Fruit fly (Drosophila melanogaster) whole organism, adult: Measurements from ENCODE around the gene Septin2.
A peak's percentile ranks its signal among the peaks of the same experiment; 100 is the strongest.

ENCODE experiments used
- CG11617 ChIP-seq: fragments of 200-800 bp; sonication (Bioruptor generic); optimal IDR thresholded peaks from 2 replicates; lab custom pipeline; 2017; ENCODE audit warnings: mild to moderate bottlenecking, missing biosample characterization, missing genetic modification reagents, missing genetic modification characterization
- CG12768 ChIP-seq: fragments of 200-800 bp; sonication (Bioruptor generic); optimal IDR thresholded peaks from 2 replicates; lab custom pipeline; 2017; ENCODE audit warnings: missing biosample characterization, missing genetic modification characterization, mild to moderate bottlenecking, moderate library complexity, missing genetic modification reagents
- CG14711 ChIP-seq: fragments of 200-800 bp; sonication (Bioruptor generic); optimal IDR thresholded peaks from 2 replicates; lab custom pipeline; 2018; ENCODE audit warnings: missing biosample characterization, mild to moderate bottlenecking, missing genetic modification characterization, moderate library complexity
- CG1620 ChIP-seq: fragments of 200-800 bp; sonication (Bioruptor generic); optimal IDR thresholded peaks from 2 replicates; lab custom pipeline; 2016; ENCODE audit warnings: missing biosample characterization, missing genetic modification characterization
- CG33017 ChIP-seq: fragments of 200-800 bp; sonication (Bioruptor generic); optimal IDR thresholded peaks from 2 replicates; lab custom pipeline; 2018; ENCODE audit warnings: missing biosample characterization, mild to moderate bottlenecking, missing genetic modification characterization, moderate library complexity
- CG5204 ChIP-seq: fragments of 200-800 bp; sonication (Bioruptor generic); optimal IDR thresholded peaks from 2 replicates; lab custom pipeline; 2016; ENCODE audit warnings: missing biosample characterization, missing genetic modification characterization
- CG7045 ChIP-seq: fragments of 200-800 bp; sonication (Bioruptor generic); optimal IDR thresholded peaks from 2 replicates; lab custom pipeline; 2017; ENCODE audit warnings: missing biosample characterization, mild to moderate bottlenecking, missing genetic modification characterization
- CG7101 ChIP-seq: fragments of 200-800 bp; sonication (Bioruptor generic); optimal IDR thresholded peaks from 2 replicates; lab custom pipeline; 2018; ENCODE audit warnings: missing biosample characterization, mild to moderate bottlenecking, missing genetic modification characterization, moderate library complexity
- Clk ChIP-seq: fragments of 200-800 bp; sonication (Bioruptor generic); optimal IDR thresholded peaks from 2 replicates; lab custom pipeline; 2017; ENCODE audit warnings: missing biosample characterization, missing genetic modification characterization
- Crg-1 ChIP-seq: fragments of 200-800 bp; sonication (Bioruptor generic); optimal IDR thresholded peaks from 2 replicates; lab custom pipeline; 2016; ENCODE audit warnings: missing biosample characterization, missing genetic modification characterization
- Hr96 ChIP-seq: fragments of 200-800 bp; sonication (Bioruptor generic); optimal IDR thresholded peaks from 2 replicates; lab custom pipeline; 2016; ENCODE audit warnings: missing biosample characterization, missing genetic modification characterization
- Mnt ChIP-seq: fragments of 200-800 bp; sonication (Bioruptor generic); optimal IDR thresholded peaks from 2 replicates; lab custom pipeline; 2016; ENCODE audit warnings: missing biosample characterization, mild to moderate bottlenecking, missing genetic modification characterization
- bab1 ChIP-seq: fragments of 200-800 bp; sonication (Bioruptor generic); optimal IDR thresholded peaks from 3 replicates; lab custom pipeline; 2019; ENCODE audit warnings: missing biosample characterization, mild to moderate bottlenecking, missing genetic modification characterization, moderate library complexity
- cic ChIP-seq: fragments of 200-800 bp; sonication (Bioruptor generic); optimal IDR thresholded peaks from 2 replicates; lab custom pipeline; 2017; ENCODE audit warnings: missing biosample characterization, mild to moderate bottlenecking, missing genetic modification characterization, moderate library complexity
- cnc ChIP-seq, 2 experiments: fragments of >200 bp; optimal IDR thresholded peaks; 2 replicates each; lab custom pipeline; 2017
- kay ChIP-seq: fragments of 200-800 bp; sonication (Bioruptor generic); peaks from one replicate; lab custom pipeline; 2016; ENCODE audit warnings: missing biosample characterization, missing genetic modification characterization, borderline replicate concordance
- ovo ChIP-seq: fragments of 200-800 bp; sonication (Bioruptor generic); optimal IDR thresholded peaks from 2 replicates; lab custom pipeline; 2016; ENCODE audit warnings: missing biosample characterization, missing genetic modification characterization
- pad ChIP-seq: fragments of 200-800 bp; sonication (Bioruptor generic); optimal IDR thresholded peaks from 3 replicates; lab custom pipeline; 2017; ENCODE audit warnings: missing biosample characterization, missing genetic modification characterization, mild to moderate bottlenecking, moderate library complexity, missing genetic modification reagents
- tj ChIP-seq: fragments of 200-800 bp; sonication (Bioruptor generic); optimal IDR thresholded peaks from 3 replicates; lab custom pipeline; 2017; ENCODE audit warnings: missing biosample characterization, mild to moderate bottlenecking, missing genetic modification characterization, moderate library complexity
- toe ChIP-seq: fragments of 200-800 bp; sonication (Bioruptor generic); optimal IDR thresholded peaks from 2 replicates; lab custom pipeline; 2016; ENCODE audit warnings: missing biosample characterization, missing genetic modification characterization

Septin2 gene

DNA sequence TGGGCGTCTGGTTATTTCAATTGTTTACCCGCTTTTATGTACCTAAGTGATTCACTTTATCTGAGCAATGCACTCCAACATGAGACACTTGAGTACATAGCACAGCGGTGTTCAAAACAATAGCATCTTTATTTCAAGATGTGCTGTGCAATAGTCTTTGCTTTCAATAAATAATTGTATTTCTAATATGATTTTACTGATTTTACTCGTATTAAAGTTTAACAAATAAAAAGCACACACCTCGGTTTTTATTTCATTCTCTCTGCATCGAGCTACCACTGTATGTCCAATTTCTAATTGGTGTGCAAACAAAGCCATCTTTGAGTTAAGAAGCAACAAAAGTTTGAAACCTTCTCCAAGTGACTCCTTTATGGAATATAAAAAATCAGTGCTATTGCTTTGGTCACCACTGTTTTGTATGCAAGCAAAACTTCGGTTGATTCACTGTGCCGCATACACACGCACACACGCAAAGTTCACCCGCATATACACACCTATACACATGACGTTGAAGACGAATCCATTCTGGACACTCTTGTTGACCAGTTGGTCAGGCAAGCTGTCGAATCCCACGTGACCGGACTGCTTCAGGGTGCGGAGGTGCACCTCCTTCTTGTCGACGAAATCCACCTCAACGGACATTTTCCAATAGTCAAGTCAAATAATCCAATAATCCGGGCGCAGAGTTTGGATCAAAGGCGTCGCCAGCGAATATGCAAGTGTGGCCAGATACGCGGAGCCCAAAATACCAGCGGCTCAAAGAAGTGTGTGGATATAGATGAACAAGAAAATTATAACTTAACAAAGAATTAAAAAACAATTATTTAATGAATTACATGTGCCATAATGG is at the start of gene Septin2:
Gene Septin2, minus strand, starts transcription at position 727 of the 850 bp plus-strand sequence.
- TF ChIP-seq CG33017 (tag; lab: Kevin White, UChicago) = peak; percentile 73
- TF ChIP-seq ovo (GFP tag; lab: Kevin White, UChicago) = peak; percentile 38
- peak; percentile 77 for TF ChIP-seq CG11617 (GFP tag; lab: Kevin White, UChicago)
- peak; percentile 77 for TF ChIP-seq CG7101 (tag; lab: Kevin White, UChicago)
- TF ChIP-seq Hr96 (GFP tag; lab: Kevin White, UChicago) = no peak
- peak; percentile 33 for TF ChIP-seq cic (GFP tag; lab: Kevin White, UChicago)
- TF ChIP-seq pad (GFP tag; lab: Kevin White, UChicago) = peak; percentile 55
- no peak for TF ChIP-seq toe (GFP tag; lab: Kevin White, UChicago)
- TF ChIP-seq tj (GFP tag; lab: Kevin White, UChicago) = peak; percentile 57
- peak; percentile 75 for TF ChIP-seq Clk (GFP tag; lab: Kevin White, UChicago)
- peak; percentile 54 for TF ChIP-seq CG1620
- peak; percentile 45 for TF ChIP-seq Mnt
- TF ChIP-seq bab1 (GFP tag; lab: Kevin White, UChicago) = peak; percentile 78
- no peak for TF ChIP-seq CG5204 (GFP tag; lab: Kevin White, UChicago)
- TF ChIP-seq CG12768 (GFP tag; lab: Kevin White, UChicago) = peak; percentile 74
- peak; percentile 8 for TF ChIP-seq Crg-1 (GFP tag; lab: Kevin White, UChicago)
- TF ChIP-seq CG14711 = peak; percentile 77
- TF ChIP-seq CG7045 (GFP tag; lab: Kevin White, UChicago) = peak; percentile 74
- TF ChIP-seq cnc (optimal IDR thresholded peaks at IDR 0.05; lab: Kevin White, UChicago) = no peak
- TF ChIP-seq kay (GFP tag; lab: Kevin White, UChicago) = no peak

DNA sequence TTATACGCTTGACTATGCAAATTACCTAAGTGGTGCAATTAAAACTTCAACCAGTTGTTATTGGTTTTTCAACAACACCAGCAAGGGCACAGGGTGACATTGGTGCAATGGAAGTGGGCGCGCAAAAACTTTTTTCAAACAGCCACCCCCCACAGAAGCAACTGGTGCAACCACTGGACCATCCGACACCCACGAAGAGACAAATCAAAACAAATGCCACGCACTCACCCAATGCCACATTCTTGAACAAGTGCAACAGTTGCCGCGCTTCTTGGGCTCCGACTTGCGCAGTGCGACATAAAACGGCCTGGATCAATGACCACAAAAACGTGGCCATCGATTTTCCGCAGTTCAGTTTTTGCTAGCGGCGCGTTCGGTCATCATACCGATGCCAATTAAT is 47.6 kb upstream of the Septin2 start:
- TF ChIP-seq CG5204 (GFP tag; lab: Kevin White, UChicago) (no peak), CG33017 (tag; lab: Kevin White, UChicago) (no peak), CG1620 (no peak), cnc (optimal IDR thresholded peaks at IDR 0.05; lab: Kevin White, UChicago) (no peak), CG14711 (no peak), tj (GFP tag; lab: Kevin White, UChicago) (no peak), CG7101 (tag; lab: Kevin White, UChicago) (no peak), kay (GFP tag; lab: Kevin White, UChicago) (no peak), bab1 (GFP tag; lab: Kevin White, UChicago) (no peak), CG7045 (GFP tag; lab: Kevin White, UChicago) (no peak), CG12768 (GFP tag; lab: Kevin White, UChicago) (no peak), CG11617 (GFP tag; lab: Kevin White, UChicago) (no peak), ovo (GFP tag; lab: Kevin White, UChicago) (no peak), Crg-1 (GFP tag; lab: Kevin White, UChicago) (no peak)

- TF ChIP-seq CG7101 (tag; lab: Kevin White, UChicago) = no peak
- peak; percentile 51 for TF ChIP-seq CG1620
- TF ChIP-seq bab1 (GFP tag; lab: Kevin White, UChicago) = peak; percentile 77
- peak; percentile 44 for TF ChIP-seq Crg-1 (GFP tag; lab: Kevin White, UChicago)
- TF ChIP-seq Clk (GFP tag; lab: Kevin White, UChicago) = no peak
- no peak for TF ChIP-seq CG7045 (GFP tag; lab: Kevin White, UChicago)
- peak; percentile 11 for TF ChIP-seq kay (GFP tag; lab: Kevin White, UChicago)
These were observed 46.8 kb upstream of the Septin2 start, which contains the start of the genes Pi3K92E and Lrrk for dm6 chr3R:20634674-20635594. Gene Pi3K92E (minus strand): TSS chr3R:20634732. Gene Lrrk (plus strand): TSS chr3R:20635480.

dm6 chr3R:20633984-20634446 is 45.9 kb upstream of the Septin2 start:
- TF ChIP-seq cnc (optimal IDR thresholded peaks at IDR 0.05; lab: Kevin White, UChicago) = no peak
- no peak for TF ChIP-seq Crg-1 (GFP tag; lab: Kevin White, UChicago)
- TF ChIP-seq ovo (GFP tag; lab: Kevin White, UChicago) = no peak
- no peak for TF ChIP-seq Clk (GFP tag; lab: Kevin White, UChicago)
- TF ChIP-seq tj (GFP tag; lab: Kevin White, UChicago) = peak; percentile 75
- TF ChIP-seq CG14711 = no peak
- TF ChIP-seq CG7101 (tag; lab: Kevin White, UChicago) = peak; percentile 68
- peak; percentile 31 for TF ChIP-seq pad (GFP tag; lab: Kevin White, UChicago)
- TF ChIP-seq CG7045 (GFP tag; lab: Kevin White, UChicago) = peak; percentile 52
- no peak for TF ChIP-seq CG5204 (GFP tag; lab: Kevin White, UChicago)
- peak; percentile 59 for TF ChIP-seq Mnt
- TF ChIP-seq toe (GFP tag; lab: Kevin White, UChicago) = no peak
- peak; percentile 30 for TF ChIP-seq cic (GFP tag; lab: Kevin White, UChicago)
- peak; percentile 73 for TF ChIP-seq CG11617 (GFP tag; lab: Kevin White, UChicago)
- TF ChIP-seq bab1 (GFP tag; lab: Kevin White, UChicago) = peak; percentile 72
- peak; percentile 81 for TF ChIP-seq CG12768 (GFP tag; lab: Kevin White, UChicago)
- TF ChIP-seq CG33017 (tag; lab: Kevin White, UChicago) = peak; percentile 77
- no peak for TF ChIP-seq Hr96 (GFP tag; lab: Kevin White, UChicago)
- peak; percentile 74 for TF ChIP-seq CG1620
- TF ChIP-seq kay (GFP tag; lab: Kevin White, UChicago) = peak; percentile 99
